Worm (Caenorhabditis elegans): ENCODE results near the gene nhr-110.

The nhr-110 gene

DNA sequence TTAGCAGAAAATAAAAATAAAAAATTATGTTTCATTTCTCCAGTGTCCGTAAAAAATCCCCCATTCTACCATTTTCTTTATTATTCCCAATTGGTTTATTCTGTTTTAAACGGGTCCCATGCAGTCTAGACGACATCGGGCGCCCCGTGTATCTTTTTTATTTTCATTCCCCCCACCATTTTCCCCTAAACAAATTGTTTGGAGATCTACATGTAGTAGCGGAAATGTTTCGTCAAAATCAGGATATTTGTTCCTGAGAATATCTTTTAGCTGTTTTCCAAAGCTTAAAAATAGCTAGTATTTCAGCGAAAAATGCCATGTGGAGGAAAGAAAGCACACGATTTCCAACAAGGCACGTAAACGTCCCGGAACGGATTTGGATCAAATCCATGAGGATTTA lies 36.1 kb downstream of the nhr-110 start, which contains the start of gene F16B4.5:
Gene F16B4.5 (plus strand): TSS at position 301 of the 400 bp plus-strand sequence.
- TF ChIP-seq dao-5 (tag; optimal IDR thresholded peaks at IDR 0.05) (no peak), him-1 (tag; optimal IDR thresholded peaks at IDR 0.05) (no peak), W03F9.2 (tag; optimal IDR thresholded peaks at IDR 0.05) (no peak)

DNA sequence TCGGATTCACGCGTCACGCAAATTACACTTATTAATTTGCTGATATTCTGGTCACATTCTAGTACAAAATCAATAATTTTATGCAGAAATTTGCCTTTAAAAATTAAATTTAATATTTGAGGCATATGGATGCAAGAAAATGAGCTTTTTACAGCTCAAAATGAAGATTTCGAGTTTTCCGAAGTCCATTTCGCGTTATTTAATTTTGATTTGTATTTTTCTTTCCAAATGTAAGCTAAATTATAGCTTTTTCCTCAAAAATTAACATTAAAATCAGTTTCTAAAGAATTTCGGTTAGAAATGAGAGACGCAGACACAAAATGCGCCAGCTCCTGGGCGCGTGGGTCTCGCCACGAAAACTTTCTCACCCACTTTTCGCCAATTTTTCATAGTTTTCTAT lies 37.3 kb downstream of the nhr-110 start, which contains the start of gene F16B4.6:
Gene F16B4.6 (plus strand): TSS at position 301 of the 400 bp plus-strand sequence.
- no peak for TF ChIP-seq him-1 (tag; optimal IDR thresholded peaks at IDR 0.05)
- no peak for TF ChIP-seq W03F9.2 (tag; optimal IDR thresholded peaks at IDR 0.05)
- no peak for TF ChIP-seq dao-5 (tag; optimal IDR thresholded peaks at IDR 0.05)

DNA sequence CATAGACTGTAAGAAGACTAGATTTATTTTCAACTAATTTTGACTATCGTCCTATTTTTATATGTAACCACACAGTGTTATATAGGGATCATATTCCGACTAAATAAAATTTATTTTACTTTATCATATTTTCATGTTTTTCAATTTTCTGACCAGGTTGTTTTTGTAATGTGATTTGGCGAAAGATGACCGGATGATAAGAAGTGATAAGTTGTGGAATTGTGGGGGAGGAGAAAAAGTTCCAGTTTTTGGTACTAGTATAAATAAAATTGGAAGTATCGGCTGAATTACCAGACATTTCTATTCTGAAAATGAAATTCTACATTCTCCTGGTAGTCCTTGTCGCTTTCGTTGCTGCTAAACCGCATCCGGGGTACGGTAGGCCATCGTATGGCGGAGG lies 38.8 kb downstream of the nhr-110 start, which contains the start of gene F16B4.7:
Gene F16B4.7 (plus strand): TSS at position 301 of the 400 bp plus-strand sequence.
- TF ChIP-seq dao-5 (tag; optimal IDR thresholded peaks at IDR 0.05), result no peak
- TF ChIP-seq W03F9.2 (tag; optimal IDR thresholded peaks at IDR 0.05), result no peak
- TF ChIP-seq him-1 (tag; optimal IDR thresholded peaks at IDR 0.05), result no peak

DNA sequence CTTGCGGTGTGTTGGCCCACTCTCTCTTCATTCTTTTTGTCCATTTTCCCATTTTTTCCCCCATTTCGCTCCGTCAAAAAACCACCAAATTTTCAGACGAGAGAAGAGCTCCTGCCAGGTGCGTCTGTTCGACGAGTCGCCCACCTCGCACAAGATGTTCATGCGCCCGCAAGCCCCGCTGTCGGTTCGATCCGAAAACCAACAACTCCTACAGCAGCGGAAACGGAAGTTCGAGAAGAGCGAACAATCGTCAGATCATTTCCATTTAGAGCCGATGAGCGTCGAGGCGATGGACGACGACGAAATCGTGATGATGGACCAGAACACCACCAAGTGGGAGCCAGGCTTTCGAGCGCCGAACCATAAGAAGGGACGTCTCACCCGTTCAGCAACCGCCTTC lies 41.0 kb downstream of the nhr-110 start:
- TF ChIP-seq him-1 (tag; optimal IDR thresholded peaks at IDR 0.05) (no peak), dao-5 (tag; optimal IDR thresholded peaks at IDR 0.05) (no peak), W03F9.2 (tag; optimal IDR thresholded peaks at IDR 0.05) (no peak)

DNA sequence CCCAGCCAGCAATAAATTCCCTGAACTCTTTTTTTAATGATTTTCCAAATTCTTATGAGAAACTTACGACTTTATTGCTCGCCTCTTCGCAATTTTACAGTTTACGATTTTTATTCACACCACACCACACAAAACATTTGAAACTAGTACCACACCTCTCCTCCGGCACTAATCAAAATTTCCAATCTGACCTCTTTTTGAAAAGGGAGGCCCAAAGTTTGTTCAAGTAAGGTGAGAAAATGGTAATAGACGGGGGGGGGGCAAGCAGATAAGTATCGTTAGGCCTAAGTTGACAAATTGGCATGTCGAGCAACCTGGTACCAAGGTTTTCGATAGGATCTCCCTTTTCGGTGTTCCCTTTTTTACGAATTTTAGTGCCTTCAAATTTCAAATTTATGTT lies 44.5 kb downstream of the nhr-110 start:
- no peak for TF ChIP-seq him-1 (tag; optimal IDR thresholded peaks at IDR 0.05)
- TF ChIP-seq W03F9.2 (tag; optimal IDR thresholded peaks at IDR 0.05), result no peak
- TF ChIP-seq dao-5 (tag; optimal IDR thresholded peaks at IDR 0.05), result no peak

DNA sequence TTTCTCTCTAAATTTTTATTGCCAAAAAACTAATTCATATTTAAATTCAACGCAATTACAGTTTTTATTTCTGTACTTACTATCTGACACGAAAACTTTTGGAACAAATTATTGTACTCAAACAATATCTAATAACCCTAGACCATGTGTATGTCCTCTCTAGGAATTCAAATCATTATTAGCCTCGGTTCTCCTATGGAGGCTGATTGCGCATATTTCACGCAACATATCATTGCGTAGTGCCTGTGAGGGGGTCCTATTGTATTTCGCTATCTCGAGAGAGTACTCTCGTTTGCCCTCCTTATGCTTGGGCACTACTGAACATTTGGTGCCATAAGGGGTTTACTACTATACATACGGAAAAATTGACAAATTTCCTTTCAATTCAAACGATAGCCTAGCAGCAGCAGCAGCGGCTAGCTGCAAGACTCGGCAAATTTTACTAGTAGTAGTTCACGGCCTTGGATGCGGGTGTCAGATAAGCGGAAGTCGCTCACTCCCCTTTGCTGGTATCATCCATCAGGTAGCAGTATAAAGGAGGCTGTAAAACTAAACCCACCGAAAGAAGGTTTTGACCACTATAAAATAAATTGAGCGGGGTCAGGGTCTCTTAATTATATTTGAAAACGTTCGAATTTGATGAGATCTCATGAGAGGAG lies 45.5 kb downstream of the nhr-110 start:
- no peak for TF ChIP-seq W03F9.2 (tag; optimal IDR thresholded peaks at IDR 0.05)
- no peak for TF ChIP-seq dao-5 (tag; optimal IDR thresholded peaks at IDR 0.05)
- no peak for TF ChIP-seq him-1 (tag; optimal IDR thresholded peaks at IDR 0.05)

DNA sequence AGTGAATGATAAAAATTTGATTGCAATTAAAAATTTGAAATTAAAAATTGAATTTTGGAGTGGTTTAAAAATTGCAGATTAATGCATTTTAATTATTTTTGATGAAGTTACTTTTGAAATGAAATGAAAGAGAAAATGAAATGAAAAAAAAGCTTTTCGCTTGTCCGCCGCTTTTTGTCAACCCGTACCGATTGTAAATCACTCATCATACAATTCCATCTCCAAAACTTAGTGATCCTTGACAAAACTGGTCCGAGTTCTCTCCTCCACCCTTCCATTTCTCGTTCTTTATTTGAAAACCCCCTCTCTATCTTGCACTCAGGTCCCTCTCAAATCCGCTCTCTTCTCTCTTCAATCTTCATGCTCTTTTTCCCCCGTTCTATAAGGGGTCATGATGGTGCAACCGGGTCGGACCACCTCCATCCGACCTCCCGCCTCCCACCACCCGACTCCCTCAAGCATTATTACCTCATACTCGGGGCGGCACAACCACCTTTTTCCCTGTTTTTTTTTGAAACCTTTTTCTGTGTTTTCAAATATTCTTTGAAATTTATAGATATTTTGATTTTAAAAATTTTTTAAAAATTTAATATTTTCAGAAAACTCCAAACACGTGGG lies 47.0 kb downstream of the nhr-110 start:
- TF ChIP-seq dao-5 (tag; optimal IDR thresholded peaks at IDR 0.05) (no peak), W03F9.2 (tag; optimal IDR thresholded peaks at IDR 0.05) (no peak), him-1 (tag; optimal IDR thresholded peaks at IDR 0.05) (no peak)

DNA sequence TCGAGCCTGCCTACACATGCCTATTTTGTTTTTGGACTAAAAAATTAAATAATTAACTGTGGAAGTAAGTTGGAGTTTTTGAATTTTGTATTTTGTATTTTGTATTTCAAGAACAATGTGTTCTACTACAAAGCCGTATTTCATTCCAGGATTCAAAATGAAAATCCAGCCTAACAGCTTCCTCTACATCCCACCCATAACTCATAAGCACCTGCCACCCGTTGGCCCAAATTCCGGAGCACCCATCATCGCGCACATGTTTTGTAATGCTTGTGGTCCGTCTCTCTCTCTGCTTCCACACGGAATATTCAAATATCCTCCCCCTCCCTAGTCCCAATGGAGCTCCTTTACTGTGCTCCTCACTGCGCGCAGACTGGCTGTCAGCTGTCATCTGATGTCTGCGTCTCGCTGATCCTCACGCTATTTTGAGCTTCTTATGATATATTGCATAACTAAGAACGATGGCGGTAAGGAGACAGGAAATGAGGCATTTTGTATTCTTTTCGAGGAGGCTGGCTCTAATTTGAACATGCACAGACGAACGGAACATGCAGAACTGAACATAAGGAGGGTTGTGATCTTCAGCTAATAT lies 48.7 kb downstream of the nhr-110 start:
- TF ChIP-seq W03F9.2 (tag; optimal IDR thresholded peaks at IDR 0.05), result no peak
- TF ChIP-seq dao-5 (tag; optimal IDR thresholded peaks at IDR 0.05), result no peak
- TF ChIP-seq him-1 (tag; optimal IDR thresholded peaks at IDR 0.05), result no peak

DNA sequence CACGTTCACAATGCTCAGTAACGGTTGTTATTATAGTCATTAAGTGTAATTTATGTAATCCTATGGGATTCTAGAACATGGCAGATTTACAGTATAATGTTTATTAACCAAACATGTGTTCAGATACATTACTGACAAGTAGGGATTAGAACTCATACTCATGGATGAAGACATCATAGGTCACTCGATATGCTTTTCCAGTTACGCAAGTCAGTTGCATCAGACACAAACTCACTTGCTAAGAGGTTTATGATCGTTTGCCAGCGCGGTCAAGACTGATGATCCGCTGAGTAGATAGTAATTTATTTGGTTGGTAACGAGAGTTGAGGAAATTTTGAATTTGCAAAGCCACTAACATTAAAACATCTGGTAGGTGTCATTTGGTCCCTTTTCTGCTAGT lies 49.6 kb downstream of the nhr-110 start:
- TF ChIP-seq him-1 (tag; optimal IDR thresholded peaks at IDR 0.05), result no peak
- no peak for TF ChIP-seq dao-5 (tag; optimal IDR thresholded peaks at IDR 0.05)
- no peak for TF ChIP-seq W03F9.2 (tag; optimal IDR thresholded peaks at IDR 0.05)

DNA sequence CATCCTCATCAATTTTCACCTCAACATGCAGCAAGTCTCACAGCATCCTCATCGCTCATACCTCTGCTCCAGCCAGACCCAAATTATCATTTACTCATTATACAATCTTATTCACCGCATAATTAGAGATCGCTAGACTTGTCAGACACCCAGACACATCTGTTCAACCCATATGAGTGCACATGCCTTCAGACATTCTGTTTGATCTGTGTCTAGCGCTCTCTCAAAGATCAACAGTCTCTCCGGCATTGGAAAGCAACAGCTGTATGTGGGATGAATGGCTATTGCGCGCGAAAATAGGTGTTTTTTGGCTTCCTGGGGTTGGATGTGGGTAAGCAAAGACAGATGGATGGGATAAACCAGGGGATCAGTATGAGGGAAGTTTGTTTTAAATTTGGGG lies 51.7 kb downstream of the nhr-110 start:
- TF ChIP-seq him-1 (tag; optimal IDR thresholded peaks at IDR 0.05) (no peak), dao-5 (tag; optimal IDR thresholded peaks at IDR 0.05) (no peak), W03F9.2 (tag; optimal IDR thresholded peaks at IDR 0.05) (no peak)
